Fruit fly (Drosophila melanogaster) whole organism: ENCODE measurements around the gene CG13041.

ENCODE experiments used
- CG8478 ChIP-seq: fragments of >200 bp; optimal IDR thresholded peaks from 2 replicates; lab custom pipeline; 2018; ENCODE audit warnings: inconsistent platforms
- Dll ChIP-seq: fragments of >200 bp; optimal IDR thresholded peaks from 2 replicates; lab custom pipeline; 2017
- EcR ChIP-seq, 2 experiments: fragments of >200 bp; optimal IDR thresholded peaks; 2 replicates each; lab custom pipeline; 2017; ENCODE audit warnings: missing biosample characterization in 2 of 2, missing genetic modification characterization in 2 of 2, missing genetic modification reagents in 2 of 2
- pan ChIP-seq: fragments of >200 bp; optimal IDR thresholded peaks from 2 replicates; lab custom pipeline; 2017
- psq ChIP-seq: fragments of >200 bp; optimal IDR thresholded peaks from 2 replicates; lab custom pipeline; 2017
- usp ChIP-seq: fragments of >200 bp; optimal IDR thresholded peaks from 2 replicates; lab custom pipeline; 2017; ENCODE audit warnings: missing biosample characterization, missing genetic modification characterization, mixed read lengths

Gene CG13041

dm6 chr3L:16331633-16332032 is 12.3 kb upstream of the CG13041 start, which contains the start of gene retinin:
Gene retinin (plus strand): TSS chr3L:16331933.
- no peak for TF ChIP-seq pan (lab: Kevin White, UChicago)
- no peak for TF ChIP-seq Dll
- no peak for TF ChIP-seq usp
- no peak for TF ChIP-seq EcR (GFP tag; optimal IDR thresholded peaks at IDR 0.05; lab: Kevin White, UChicago)
- TF ChIP-seq psq, result no peak
- no peak for TF ChIP-seq CG8478 (lab: Kevin White, UChicago)

- TF ChIP-seq Dll (no peak), CG8478 (lab: Kevin White, UChicago) (no peak), psq (no peak), pan (lab: Kevin White, UChicago) (no peak), EcR (GFP tag; optimal IDR thresholded peaks at IDR 0.05; lab: Kevin White, UChicago) (no peak), usp (no peak)
Measured at dm6 chr3L:16330740-16331139, 11.4 kb upstream of the CG13041 start, which contains the start of gene CG33060. Gene CG33060 (plus strand): TSS chr3L:16331040.

dm6 chr3L:16329495-16329894 is 10.2 kb upstream of the CG13041 start, which contains the start of gene CG33061:
Gene CG33061 (plus strand): TSS chr3L:16329795.
- no peak for TF ChIP-seq psq
- TF ChIP-seq pan (lab: Kevin White, UChicago), result no peak
- TF ChIP-seq CG8478 (lab: Kevin White, UChicago), result no peak
- TF ChIP-seq EcR (GFP tag; optimal IDR thresholded peaks at IDR 0.05; lab: Kevin White, UChicago), result no peak
- TF ChIP-seq usp, result no peak
- TF ChIP-seq Dll, result no peak

- TF ChIP-seq CG8478 (lab: Kevin White, UChicago) (no peak), psq (no peak), pan (lab: Kevin White, UChicago) (no peak), usp (no peak), Dll (no peak), EcR (GFP tag; optimal IDR thresholded peaks at IDR 0.05; lab: Kevin White, UChicago) (no peak)
Measured at dm6 chr3L:16328207-16328891, 9.0 kb upstream of the CG13041 start, which contains the start of gene CG13058. Gene CG13058 (plus strand): TSS chr3L:16328841.

dm6 chr3L:16327776-16328175 is 8.4 kb upstream of the CG13041 start, which contains the start of gene CG13038:
Gene CG13038 (minus strand): TSS chr3L:16327893.
- TF ChIP-seq usp (no peak), pan (lab: Kevin White, UChicago) (no peak), psq (no peak), EcR (GFP tag; optimal IDR thresholded peaks at IDR 0.05; lab: Kevin White, UChicago) (no peak)

- TF ChIP-seq psq (no peak), EcR (GFP tag; optimal IDR thresholded peaks at IDR 0.05; lab: Kevin White, UChicago) (no peak), usp (no peak), Dll (no peak), CG8478 (lab: Kevin White, UChicago) (no peak), pan (lab: Kevin White, UChicago) (no peak)
Measured at dm6 chr3L:16326657-16327056, 7.3 kb upstream of the CG13041 start, which contains the start of the genes CG13040 and CG13039. Gene CG13040 (minus strand): TSS chr3L:16326757. Gene CG13039 (minus strand): TSS chr3L:16326762.

dm6 chr3L:16323372-16323771 is 4.0 kb upstream of the CG13041 start, which contains the start of gene CG13059:
Gene CG13059 (plus strand): TSS chr3L:16323672.
- TF ChIP-seq usp (no peak), psq (no peak), EcR (GFP tag; optimal IDR thresholded peaks at IDR 0.05; lab: Kevin White, UChicago) (no peak), CG8478 (lab: Kevin White, UChicago) (no peak), pan (lab: Kevin White, UChicago) (no peak), Dll (no peak)

- TF ChIP-seq CG8478 (lab: Kevin White, UChicago), result no peak
- TF ChIP-seq psq, result no peak
- no peak for TF ChIP-seq usp
- no peak for TF ChIP-seq Dll
- TF ChIP-seq EcR (GFP tag; optimal IDR thresholded peaks at IDR 0.05; lab: Kevin White, UChicago), result no peak
Measured at dm6 chr3L:16321172-16321571, 1.8 kb upstream of the CG13041 start, which contains the start of gene CG42718. Gene CG42718 (minus strand): TSS chr3L:16321272.

- TF ChIP-seq pan (lab: Kevin White, UChicago) (no peak), CG8478 (lab: Kevin White, UChicago) (no peak), usp (no peak), EcR (GFP tag; optimal IDR thresholded peaks at IDR 0.05; lab: Kevin White, UChicago) (no peak), Dll (no peak), psq (no peak)
Measured at dm6 chr3L:16317724-16318123, 1.6 kb downstream of the CG13041 start, which contains the start of gene Nplp3. Gene Nplp3 (plus strand): TSS chr3L:16318024.

- no peak for TF ChIP-seq CG8478 (lab: Kevin White, UChicago)
- TF ChIP-seq usp, result no peak
- no peak for TF ChIP-seq EcR (GFP tag; optimal IDR thresholded peaks at IDR 0.05; lab: Kevin White, UChicago)
- no peak for TF ChIP-seq Dll
- no peak for TF ChIP-seq pan (lab: Kevin White, UChicago)
- TF ChIP-seq psq, result no peak
Measured at dm6 chr3L:16313985-16314384, 5.3 kb downstream of the CG13041 start, which contains the start of gene CG13062. Gene CG13062 (plus strand): TSS chr3L:16314285.

dm6 chr3L:16309972-16310371 is 9.4 kb downstream of the CG13041 start:
- TF ChIP-seq Dll (no peak), CG8478 (lab: Kevin White, UChicago) (no peak), pan (lab: Kevin White, UChicago) (no peak), EcR (GFP tag; optimal IDR thresholded peaks at IDR 0.05; lab: Kevin White, UChicago) (no peak), usp (no peak), psq (no peak)

- TF ChIP-seq Dll (no peak), EcR (GFP tag; optimal IDR thresholded peaks at IDR 0.05; lab: Kevin White, UChicago) (no peak), pan (lab: Kevin White, UChicago) (no peak), CG8478 (lab: Kevin White, UChicago) (no peak), psq (no peak), usp (no peak)
Measured at dm6 chr3L:16308380-16308779, 10.9 kb downstream of the CG13041 start, which contains the start of gene CG13042. Gene CG13042 (minus strand): TSS chr3L:16308480.
